Fruit fly (Drosophila melanogaster): Measurements from ENCODE around the gene CG4998.
A peak's percentile ranks its signal among the peaks of the same experiment; 100 is the strongest.

The CG4998 gene

dm6 chr3L:16385252-16385879, 46.6 kb downstream of the CG4998 start:
- no peak for TF ChIP-seq insv (GFP tag; optimal IDR thresholded peaks at IDR 0.05)
- TF ChIP-seq CG15011 (GFP tag; optimal IDR thresholded peaks at IDR 0.05), result no peak
- TF ChIP-seq crp (GFP tag; optimal IDR thresholded peaks at IDR 0.05), result peak in 1 of 2 experiments; percentile 65
- TF ChIP-seq Side (GFP tag; optimal IDR thresholded peaks at IDR 0.05), result no peak
- TF ChIP-seq CG10565 (GFP tag; optimal IDR thresholded peaks at IDR 0.05), result no peak
- TF ChIP-seq CG17186 (GFP tag; optimal IDR thresholded peaks at IDR 0.05), result no peak
- TF ChIP-seq Camta (GFP tag; optimal IDR thresholded peaks at IDR 0.05), result no peak
- peak; percentile 17 for TF ChIP-seq nerfin-1 (tag; optimal IDR thresholded peaks at IDR 0.05)
- TF ChIP-seq CrebB (tag; optimal IDR thresholded peaks at IDR 0.05), result peak; percentile 16
- no peak for TF ChIP-seq ERR (GFP tag; optimal IDR thresholded peaks at IDR 0.05)
- TF ChIP-seq CG3407 (GFP tag; optimal IDR thresholded peaks at IDR 0.05), result no peak
- TF ChIP-seq zfh1 (GFP tag; IDR thresholded peaks at IDR 0.05), result no peak
- no peak for TF ChIP-seq trem (tag; optimal IDR thresholded peaks at IDR 0.05)
- TF ChIP-seq Bgb (GFP tag; IDR thresholded peaks at IDR 0.05; ENCODE audit: partially characterized antibody), result peak; percentile 48; the same call in 1 of the 2 replicates
- TF ChIP-seq exex (tag; optimal IDR thresholded peaks at IDR 0.05), result peak; percentile 5
- TF ChIP-seq CG13775 (GFP tag; optimal IDR thresholded peaks at IDR 0.05), result no peak
- peak in 1 of 2 experiments; percentile 35 for TF ChIP-seq Pdp1 (GFP tag; optimal IDR thresholded peaks at IDR 0.05)
- no peak for TF ChIP-seq Fer2 (tag; optimal IDR thresholded peaks at IDR 0.05)
- TF ChIP-seq CG17328 (GFP tag; IDR thresholded peaks at IDR 0.05), result no peak
- TF ChIP-seq ftz-f1 (GFP tag; optimal IDR thresholded peaks at IDR 0.05), result no peak
- TF ChIP-seq CG10959 (GFP tag; IDR thresholded peaks at IDR 0.05), result no peak
- TF ChIP-seq CG6765 (GFP tag; optimal IDR thresholded peaks at IDR 0.05), result no peak
- no peak for TF ChIP-seq lilli (GFP tag; optimal IDR thresholded peaks at IDR 0.05)
- peak; percentile 67 for TF ChIP-seq CG7987 (GFP tag; optimal IDR thresholded peaks at IDR 0.05)
- peak; percentile 43 for TF ChIP-seq sens (GFP tag)
- no peak for TF ChIP-seq pb (GFP tag; optimal IDR thresholded peaks at IDR 0.05)
- TF ChIP-seq Nf-YC (tag; optimal IDR thresholded peaks at IDR 0.05), result no peak
- no peak for TF ChIP-seq cas (GFP tag; IDR thresholded peaks at IDR 0.05)
- TF ChIP-seq Drgx (GFP tag; IDR thresholded peaks at IDR 0.05), result peak; percentile 31; the same call in 1 of the 2 replicates
- TF ChIP-seq tap (tag; optimal IDR thresholded peaks at IDR 0.05), result no peak
- TF ChIP-seq shn (GFP tag; optimal IDR thresholded peaks at IDR 0.05), result no peak
- no peak for TF ChIP-seq al (GFP tag; IDR thresholded peaks at IDR 0.05)
- TF ChIP-seq trh (GFP tag; optimal IDR thresholded peaks at IDR 0.05), result no peak
- no peak for TF ChIP-seq Deaf1 (tag; optimal IDR thresholded peaks at IDR 0.05)
- peak in 1 of 2 experiments; percentile 39 for TF ChIP-seq bsh (GFP tag; optimal IDR thresholded peaks at IDR 0.05)
- no peak for TF ChIP-seq CG12744 (GFP tag; optimal IDR thresholded peaks at IDR 0.05)
- peak; percentile 63 for TF ChIP-seq MESR4 (GFP tag; optimal IDR thresholded peaks at IDR 0.05)
- no peak for TF ChIP-seq CG9797 (GFP tag; optimal IDR thresholded peaks at IDR 0.05)
- TF ChIP-seq zf30C (GFP tag; optimal IDR thresholded peaks at IDR 0.05), result no peak
- TF ChIP-seq CG16863 (GFP tag; optimal IDR thresholded peaks at IDR 0.05), result no peak
- TF ChIP-seq peb (GFP tag; IDR thresholded peaks at IDR 0.05), result no peak
- no peak for TF ChIP-seq pita (GFP tag; optimal IDR thresholded peaks at IDR 0.05)
- TF ChIP-seq rib (GFP tag; IDR thresholded peaks at IDR 0.05), result no peak; the same call in 1 of the 2 replicates
- TF ChIP-seq CG30431 (GFP tag; optimal IDR thresholded peaks at IDR 0.05), result no peak
- TF ChIP-seq Dll (GFP tag; IDR thresholded peaks at IDR 0.05; ENCODE audit: partially characterized antibody), result 0 out of 4 replicates have a peak, but pooled peaks have one; percentile 34
- no peak for TF ChIP-seq Poxn (GFP tag; IDR thresholded peaks at IDR 0.05)
- TF ChIP-seq pho (GFP tag; optimal IDR thresholded peaks at IDR 0.05), result no peak
- TF ChIP-seq YL-1 (GFP tag; optimal IDR thresholded peaks at IDR 0.05), result peak; percentile 63
- peak; percentile 37 for TF ChIP-seq mirr (GFP tag; optimal IDR thresholded peaks at IDR 0.05)
- no peak for TF ChIP-seq CG15269 (tag; optimal IDR thresholded peaks at IDR 0.05)
